Fruit fly (Drosophila melanogaster) Kc167 (cell line): ENCODE results near the gene Cp18.

Experiments used
- h ChIP-seq: fragments of >200 bp; optimal IDR thresholded peaks from 3 replicates; lab custom pipeline; 2018; ENCODE audit warnings: missing external identifiers
- psq ChIP-seq: fragments of >200 bp; optimal IDR thresholded peaks from 2 replicates; lab custom pipeline; 2017; ENCODE audit warnings: missing external identifiers

- no peak for TF ChIP-seq psq (lab: Kevin White, UChicago)
- TF ChIP-seq h (lab: Kevin White, UChicago): no peak
Measured at dm6 chr3L:8772998-8773684, 46.5 kb downstream of the Cp18 start.
